Worm (Caenorhabditis elegans): Measurements from ENCODE around the gene tes-1.

The tes-1 gene

ce11 chrIV:7454890-7455289 lies 3.6 kb upstream of the tes-1 start:
- TF ChIP-seq nhr-25 (tag; optimal IDR thresholded peaks at IDR 0.05) (peak; percentile 36), ama-1 (optimal IDR thresholded peaks at IDR 0.05) (no peak), jun-1 (tag; optimal IDR thresholded peaks at IDR 0.05) (no peak)

- peak; percentile 20 for TF ChIP-seq lin-39 (tag; optimal IDR thresholded peaks at IDR 0.05)
- TF ChIP-seq egl-5 (tag; optimal IDR thresholded peaks at IDR 0.05): no peak
- no peak for TF ChIP-seq ceh-16 (tag; optimal IDR thresholded peaks at IDR 0.05)
- no peak for TF ChIP-seq mml-1 (tag; optimal IDR thresholded peaks at IDR 0.05)
- TF ChIP-seq ceh-28 (tag; optimal IDR thresholded peaks at IDR 0.05): no peak
- TF ChIP-seq eor-1 (tag; optimal IDR thresholded peaks at IDR 0.05): no peak
- no peak for TF ChIP-seq mdl-1 (tag; optimal IDR thresholded peaks at IDR 0.05)
Observed at ce11 chrIV:7453661-7454159, 2.5 kb upstream of the tes-1 start.

ce11 chrIV:7447556-7447955 lies 3.7 kb downstream of the tes-1 start, which contains the start of gene B0496.2:
TSS of gene B0496.2 (plus strand) at chrIV:7447856.
- TF ChIP-seq ZK546.5 (tag; optimal IDR thresholded peaks at IDR 0.05) (no peak), sea-2 (GFP tag; optimal IDR thresholded peaks at IDR 0.05) (no peak), snpc-4 (tag; optimal IDR thresholded peaks at IDR 0.05) (no peak), aly-2 (tag; optimal IDR thresholded peaks at IDR 0.05) (no peak), fos-1 (tag; optimal IDR thresholded peaks at IDR 0.05) (no peak), skn-1 (tag; optimal IDR thresholded peaks at IDR 0.05) (no peak), R02D3.7 (tag; optimal IDR thresholded peaks at IDR 0.05) (no peak), pqm-1 (tag; optimal IDR thresholded peaks at IDR 0.05) (no peak), nhr-25 (tag; optimal IDR thresholded peaks at IDR 0.05) (no peak), hmg-11 (tag; optimal IDR thresholded peaks at IDR 0.05) (no peak), nhr-11 (tag; optimal IDR thresholded peaks at IDR 0.05) (no peak), zag-1 (tag; optimal IDR thresholded peaks at IDR 0.05) (no peak), nhr-237 (tag; optimal IDR thresholded peaks at IDR 0.05) (no peak), pha-4 (tag; optimal IDR thresholded peaks at IDR 0.05) (no peak), nhr-76 (tag; optimal IDR thresholded peaks at IDR 0.05) (no peak), tbx-2 (tag; optimal IDR thresholded peaks at IDR 0.05) (no peak), ztf-4 (tag; optimal IDR thresholded peaks at IDR 0.05) (no peak)

ce11 chrIV:7445995-7446394 lies 5.2 kb downstream of the tes-1 start, which contains the start of gene B0496.1:
TSS of gene B0496.1 (plus strand) at chrIV:7446295.
- TF ChIP-seq hmg-11 (tag; optimal IDR thresholded peaks at IDR 0.05): no peak
- TF ChIP-seq ceh-16 (tag; optimal IDR thresholded peaks at IDR 0.05): no peak
- TF ChIP-seq unc-39 (tag; optimal IDR thresholded peaks at IDR 0.05): no peak
- TF ChIP-seq nhr-12 (tag; optimal IDR thresholded peaks at IDR 0.05): no peak
- no peak for TF ChIP-seq R02D3.7 (tag; optimal IDR thresholded peaks at IDR 0.05)
- TF ChIP-seq nhr-11 (tag; optimal IDR thresholded peaks at IDR 0.05): no peak

ce11 chrIV:7445236-7445635 lies 6.0 kb downstream of the tes-1 start, which contains the start of gene valv-1:
TSS of gene valv-1 (minus strand) at chrIV:7445336.
- TF ChIP-seq nhr-11 (tag; optimal IDR thresholded peaks at IDR 0.05) (no peak), sea-2 (GFP tag; optimal IDR thresholded peaks at IDR 0.05) (no peak), nhr-237 (tag; optimal IDR thresholded peaks at IDR 0.05) (no peak), fkh-2 (tag; optimal IDR thresholded peaks at IDR 0.05) (no peak), eor-1 (tag; optimal IDR thresholded peaks at IDR 0.05) (no peak), ztf-11 (tag; optimal IDR thresholded peaks at IDR 0.05) (no peak), nhr-25 (tag; optimal IDR thresholded peaks at IDR 0.05) (no peak), skn-1 (tag; optimal IDR thresholded peaks at IDR 0.05) (no peak), ceh-9 (tag; optimal IDR thresholded peaks at IDR 0.05) (no peak)

- TF ChIP-seq pha-4 (tag; optimal IDR thresholded peaks at IDR 0.05) (no peak), elt-2 (tag; optimal IDR thresholded peaks at IDR 0.05) (peak; percentile 20), nhr-43 (tag; optimal IDR thresholded peaks at IDR 0.05; ENCODE audit: poor library complexity, severe bottlenecking) (peak; percentile 8)
Observed at ce11 chrIV:7440238-7440637, 11.0 kb downstream of the tes-1 start.

Data from whole organism, L3 larva.